Worm (Caenorhabditis elegans) whole organism, L2 larva: ENCODE measurements around the gene aaim-1.

Experiments used
- blmp-1 ChIP-seq: sonication (generic microtip); optimal IDR thresholded peaks from 2 replicates; lab custom pipeline; 2017; ENCODE audit warnings: missing genetic modification characterization, mild to moderate bottlenecking, missing compliant biosample characterization, antibody characterized with exemption, moderate library complexity; ENCODE audit not compliant: insufficient read depth
- egl-27 ChIP-seq: sonication (generic microtip); optimal IDR thresholded peaks from 3 replicates; lab custom pipeline; 2017; ENCODE audit warnings: missing biosample characterization, missing genetic modification reagents, missing genetic modification characterization
- elt-1 ChIP-seq: fragments of 150-350 bp; optimal IDR thresholded peaks from 2 replicates; lab custom pipeline; 2014; ENCODE audit warnings: missing biosample characterization, missing genetic modification characterization
- gmeb-1 ChIP-seq: fragments of 150-350 bp; optimal IDR thresholded peaks from 2 replicates; lab custom pipeline; 2014; ENCODE audit warnings: missing biosample characterization, missing genetic modification characterization
- ztf-4 ChIP-seq: fragments of 150-350 bp; optimal IDR thresholded peaks from 2 replicates; lab custom pipeline; 2014; ENCODE audit warnings: missing biosample characterization, missing genetic modification characterization

- peak; percentile 4 for TF ChIP-seq blmp-1
- no peak for TF ChIP-seq gmeb-1
- TF ChIP-seq elt-1 (tag; lab: Kevin White, UChicago) = no peak
- TF ChIP-seq egl-27 (tag; lab: Kevin White, UChicago) = no peak
- no peak for TF ChIP-seq ztf-4 (tag; lab: Kevin White, UChicago)
These were observed 11.1 kb downstream of the aaim-1 start for ce11 chrX:6551073-6551652.
